Worm (Caenorhabditis elegans) whole organism, L4 larva: ENCODE results near the gene emb-8.
"Not testable (repeated sequence)": the region's sequence is repeated elsewhere in the genome, so short reads cannot be mapped to it uniquely, and the experiment has no call there.

Experiments
- F10B5.3 ChIP-seq: sonication (generic microtip); optimal IDR thresholded peaks from 2 replicates; lab custom pipeline; 2016; ENCODE audit warnings: mild to moderate bottlenecking, missing genetic modification characterization, missing compliant biosample characterization
- F44E2.7 ChIP-seq: fragments of 200-800 bp; sonication (Bioruptor generic); IDR thresholded peaks from 2 replicates; pipeline ENCODE4 v2.1.2; 2022; ENCODE audit warnings: missing genetic modification characterization, missing compliant biosample characterization
- F49E8.2 ChIP-seq: sonication (generic microtip); optimal IDR thresholded peaks from 2 replicates; lab custom pipeline; 2016; ENCODE audit warnings: missing compliant biosample characterization, mild to moderate bottlenecking, missing genetic modification characterization, borderline replicate concordance
- R02D3.7 ChIP-seq: fragments of 150-350 bp; sonication (generic microtip); optimal IDR thresholded peaks from 3 replicates; lab custom pipeline; 2014; ENCODE audit warnings: missing biosample characterization, missing genetic modification characterization
- Y105C5A.15 ChIP-seq: fragments of 200-800 bp; sonication (Bioruptor generic); IDR thresholded peaks from 2 replicates; pipeline ENCODE4 v1.3.6; 2022; ENCODE audit warnings: missing genetic modification characterization, missing compliant biosample characterization
- ctbp-1 ChIP-seq: fragments of 200-800 bp; sonication (Bioruptor generic); IDR thresholded peaks from 2 replicates; pipeline ENCODE4 v1.3.6; 2022; ENCODE audit warnings: missing genetic modification reagents, missing genetic modification characterization, missing compliant biosample characterization
- daf-16 ChIP-seq, 3 experiments: sonication (generic microtip); optimal IDR thresholded peaks; 2 replicates each; lab custom pipeline; 2016 to 2017; ENCODE audit warnings: missing genetic modification characterization in 3 of 3, missing genetic modification reagents in 3 of 3, mild to moderate bottlenecking in 2 of 3, missing compliant biosample characterization in 2 of 3, missing biosample characterization in 1 of 3, moderate library complexity in 1 of 3
- daf-8 ChIP-seq: fragments of 200-800 bp; sonication (Bioruptor generic); IDR thresholded peaks from 2 replicates; pipeline ENCODE4 v1.3.6; 2022; ENCODE audit warnings: missing genetic modification characterization, missing compliant biosample characterization
- dmd-8 ChIP-seq: fragments of 200-800 bp; sonication (Bioruptor generic); IDR thresholded peaks from 2 replicates; pipeline ENCODE4 v1.3.6; 2022; ENCODE audit warnings: missing genetic modification characterization, missing compliant biosample characterization
- dve-1 ChIP-seq: sonication (generic microtip); optimal IDR thresholded peaks from 2 replicates; lab custom pipeline; 2017; ENCODE audit warnings: antibody characterized with exemption, mild to moderate bottlenecking, missing genetic modification characterization, missing compliant biosample characterization; ENCODE audit not compliant: insufficient read depth
- hif-1 ChIP-seq, 2 experiments: sonication (generic microtip); optimal IDR thresholded peaks; 2 replicates each; lab custom pipeline; 2016 to 2017; ENCODE audit warnings: missing compliant biosample characterization in 2 of 2, missing genetic modification characterization in 2 of 2, missing genetic modification reagents in 2 of 2, missing genotype in 2 of 2, mild to moderate bottlenecking in 1 of 2
- jun-1 ChIP-seq: fragments of 150-350 bp; optimal IDR thresholded peaks from 2 replicates; lab custom pipeline; 2014; ENCODE audit warnings: missing biosample characterization, missing genetic modification reagents, missing genetic modification characterization
- lin-13 ChIP-seq: fragments of 150-350 bp; optimal IDR thresholded peaks from 2 replicates; lab custom pipeline; 2014; ENCODE audit warnings: missing biosample characterization, missing genetic modification reagents, missing genetic modification characterization
- lin-29 ChIP-seq: fragments of 200-800 bp; sonication (Bioruptor generic); IDR thresholded peaks from 2 replicates; pipeline ENCODE4 v1.3.6; 2022; ENCODE audit warnings: missing genetic modification reagents, missing genetic modification characterization, missing compliant biosample characterization
- lin-38 ChIP-seq: fragments of 200-800 bp; sonication (Bioruptor generic); IDR thresholded peaks from 2 replicates; pipeline ENCODE4 v1.3.6; 2022; ENCODE audit warnings: missing genetic modification reagents, missing genetic modification characterization, missing compliant biosample characterization
- lir-3 ChIP-seq: sonication (generic microtip); optimal IDR thresholded peaks from 2 replicates; lab custom pipeline; 2016; ENCODE audit warnings: mild to moderate bottlenecking, missing genetic modification characterization, missing compliant biosample characterization
- lsy-2 ChIP-seq, 2 experiments: fragments of 150-350 bp in 1 of 2; sonication (generic microtip) in 1 of 2; optimal IDR thresholded peaks; 2 replicates each; lab custom pipeline; 2014 to 2017; ENCODE audit warnings: missing biosample characterization in 2 of 2, missing genetic modification characterization in 2 of 2
- madf-5 ChIP-seq, 2 experiments: fragments of 200-800 bp; sonication (Bioruptor generic); IDR thresholded peaks; 2 replicates each; pipeline ENCODE4 v1.3.6; 2022; ENCODE audit warnings: missing compliant biosample characterization in 2 of 2, missing genetic modification characterization in 2 of 2
- madf-9 ChIP-seq: fragments of 200-800 bp; sonication (Bioruptor generic); conservative IDR thresholded peaks from 2 replicates; pipeline ENCODE4 v1.3.6; 2022; ENCODE audit warnings: missing genetic modification reagents, missing genetic modification characterization, missing compliant biosample characterization
- mdl-1 ChIP-seq, 2 experiments: fragments of 150-350 bp in 1 of 2; sonication (generic microtip) in 1 of 2; optimal IDR thresholded peaks; 2 replicates each; lab custom pipeline; 2014 to 2017; ENCODE audit warnings: missing biosample characterization in 2 of 2, missing genetic modification characterization in 2 of 2
- mdt-29 ChIP-seq: fragments of 200-800 bp; sonication (Bioruptor generic); IDR thresholded peaks from 2 replicates; pipeline ENCODE4 v1.3.6; 2022; ENCODE audit warnings: missing genetic modification reagents, missing genetic modification characterization, missing compliant biosample characterization
- mes-2 ChIP-seq: sonication (generic microtip); optimal IDR thresholded peaks from 2 replicates; lab custom pipeline; 2016; ENCODE audit warnings: missing genotype, mild to moderate bottlenecking, missing genetic modification characterization, missing compliant biosample characterization; ENCODE audit not compliant: poor library complexity, severe bottlenecking
- mxl-2 ChIP-seq: fragments of 200-800 bp; sonication (Bioruptor generic); conservative IDR thresholded peaks from 2 replicates; pipeline ENCODE4 v1.3.6; 2022; ENCODE audit warnings: missing genetic modification reagents, missing genetic modification characterization, missing compliant biosample characterization
- nhr-25 ChIP-seq: sonication (generic microtip); optimal IDR thresholded peaks from 2 replicates; lab custom pipeline; 2017; ENCODE audit warnings: missing genetic modification characterization, mild to moderate bottlenecking, missing compliant biosample characterization, antibody characterized with exemption, moderate library complexity, borderline replicate concordance; ENCODE audit not compliant: insufficient read depth
- nhr-28 ChIP-seq: fragments of 150-350 bp; optimal IDR thresholded peaks from 2 replicates; lab custom pipeline; 2014; ENCODE audit warnings: missing biosample characterization, missing genetic modification characterization
- nhr-41 ChIP-seq: fragments of 200-800 bp; sonication (Bioruptor generic); IDR thresholded peaks from 2 replicates; pipeline ENCODE4 v1.3.6; 2022; ENCODE audit warnings: missing genetic modification reagents, missing genetic modification characterization, missing compliant biosample characterization
- nhr-48 ChIP-seq: sonication (generic microtip); optimal IDR thresholded peaks from 2 replicates; lab custom pipeline; 2016; ENCODE audit warnings: mild to moderate bottlenecking, missing genetic modification characterization, missing compliant biosample characterization
- nhr-77 ChIP-seq: fragments of 150-350 bp; optimal IDR thresholded peaks from 2 replicates; lab custom pipeline; 2014; ENCODE audit warnings: missing biosample characterization, missing genetic modification characterization
- php-3 ChIP-seq: fragments of 200-800 bp; sonication (Bioruptor generic); IDR thresholded peaks from 2 replicates; pipeline ENCODE4 v1.3.6; 2022; ENCODE audit warnings: missing genetic modification reagents, missing genetic modification characterization, missing compliant biosample characterization
- rbr-2 ChIP-seq: sonication (generic microtip); optimal IDR thresholded peaks from 2 replicates; lab custom pipeline; 2016; ENCODE audit warnings: missing genotype, missing genetic modification characterization, missing compliant biosample characterization
- sdz-12 ChIP-seq: fragments of 200-800 bp; sonication (Bioruptor generic); optimal IDR thresholded peaks from 2 replicates; lab custom pipeline; 2018; ENCODE audit warnings: mild to moderate bottlenecking, missing genetic modification characterization, missing compliant biosample characterization
- set-16 ChIP-seq: fragments of 200-800 bp; sonication (Bioruptor generic); IDR thresholded peaks from 2 replicates; pipeline ENCODE4 v1.3.6; 2022; ENCODE audit warnings: missing genetic modification reagents, missing genetic modification characterization, missing compliant biosample characterization
- spr-1 ChIP-seq: sonication (generic microtip); optimal IDR thresholded peaks from 2 replicates; lab custom pipeline; 2016; ENCODE audit warnings: mild to moderate bottlenecking, missing genetic modification characterization, missing compliant biosample characterization
- zip-11 ChIP-seq: fragments of 200-800 bp; sonication (Bioruptor generic); IDR thresholded peaks from 2 replicates; pipeline ENCODE4 v1.3.6; 2022; ENCODE audit warnings: missing genetic modification characterization, missing compliant biosample characterization
- zip-2 ChIP-seq: fragments of 150-350 bp; optimal IDR thresholded peaks from 2 replicates; lab custom pipeline; 2014; ENCODE audit warnings: missing biosample characterization, missing genetic modification characterization

Gene emb-8

ce11 chrIII:5211137-5211648 lies 11.7 kb upstream of the emb-8 start (continued):
- peak; percentile 55 for TF ChIP-seq F49E8.2 (tag; lab: Kevin White, UChicago)
- TF ChIP-seq rbr-2 (tag; lab: Kevin White, UChicago), result peak; percentile 78
- TF ChIP-seq jun-1 (tag; lab: Kevin White, UChicago), result peak; percentile 45
- TF ChIP-seq Y105C5A.15 (GFP tag; lab: Robert Waterston, UW), result 0 out of 2 replicates have a peak, but pooled peaks have one; percentile 36
- peak in 1 of 2 experiments; percentile 26; a peak in 1 of 4 replicates for TF ChIP-seq madf-5 (GFP tag; IDR thresholded peaks at IDR 0.05; lab: Robert Waterston, UW)
- peak; percentile 70 for TF ChIP-seq lin-13
- TF ChIP-seq daf-8, result peak; percentile 88; the same call in 1 of the 2 replicates
- peak; percentile 70 for TF ChIP-seq dve-1 (tag; lab: Kevin White, UChicago)
- TF ChIP-seq ctbp-1 (GFP tag; lab: Robert Waterston, UW), result peak; percentile 84
- peak; percentile 68 for TF ChIP-seq dmd-8 (GFP tag; lab: Robert Waterston, UW)
- peak; percentile 71 for TF ChIP-seq nhr-41 (GFP tag; lab: Robert Waterston, UW)
- peak; percentile 67 for TF ChIP-seq F10B5.3
- 0 out of 2 replicates have a peak, but pooled peaks have one; percentile 68 for TF ChIP-seq zip-11 (GFP tag; lab: Robert Waterston, UW)
- TF ChIP-seq mes-2 (tag; lab: Kevin White, UChicago), result peak; percentile 23
- peak in 1 of 2 experiments; percentile 40 for TF ChIP-seq mdl-1 (tag; optimal IDR thresholded peaks at IDR 0.05; lab: Kevin White, UChicago)
- TF ChIP-seq nhr-77 (tag; lab: Kevin White, UChicago), result peak; percentile 27
- peak; percentile 80 for TF ChIP-seq lin-38
- peak; percentile 53; the same call in 1 of the 2 replicates for TF ChIP-seq lin-29
- peak; percentile 78 for TF ChIP-seq spr-1 (tag; lab: Kevin White, UChicago)
- peak; percentile 76 for TF ChIP-seq mdt-29 (GFP tag; lab: Robert Waterston, UW)
- peak; percentile 57 to 83 for TF ChIP-seq daf-16 (GFP tag; optimal IDR thresholded peaks at IDR 0.05; lab: Kevin White, UChicago)
- TF ChIP-seq daf-16 (tag; optimal IDR thresholded peaks at IDR 0.05; lab: Kevin White, UChicago), result not testable (repeated sequence)
- peak; percentile 43 for TF ChIP-seq lir-3 (tag; lab: Kevin White, UChicago)
- TF ChIP-seq mxl-2 (GFP tag; lab: Robert Waterston, UW), result 0 out of 2 replicates have a peak, but pooled peaks have one; percentile 18
- peak; percentile 76 for TF ChIP-seq php-3 (GFP tag; lab: Robert Waterston, UW)
- peak; percentile 77 for TF ChIP-seq nhr-48 (tag; lab: Kevin White, UChicago)
- TF ChIP-seq hif-1 (tag; optimal IDR thresholded peaks at IDR 0.05; lab: Kevin White, UChicago), result peak; percentile 41 to 62
- peak; percentile 85 for TF ChIP-seq set-16
- TF ChIP-seq, all 104 proteins: peak for 59; not testable (repeated sequence) for 45

ce11 chrIII:5210269-5210668 lies 10.8 kb upstream of the emb-8 start:
- TF ChIP-seq lsy-2 (tag; optimal IDR thresholded peaks at IDR 0.05; lab: Kevin White, UChicago) (peak in 1 of 2 experiments; percentile 14), nhr-28 (tag; lab: Kevin White, UChicago) (no peak)
- TF ChIP-seq, all 104 proteins: peak for 1

- TF ChIP-seq lsy-2 (tag; optimal IDR thresholded peaks at IDR 0.05; lab: Kevin White, UChicago) (no peak), mxl-2 (GFP tag; lab: Robert Waterston, UW) (no peak), sdz-12 (GFP tag; lab: Kevin White, UChicago) (no peak), madf-9 (GFP tag; lab: Robert Waterston, UW) (no peak), R02D3.7 (tag; lab: Kevin White, UChicago) (no peak), zip-2 (tag; lab: Kevin White, UChicago) (no peak), nhr-41 (GFP tag; lab: Robert Waterston, UW) (no peak), F10B5.3 (no peak), F44E2.7 (GFP tag; lab: Robert Waterston, UW) (no peak), nhr-48 (tag; lab: Kevin White, UChicago) (no peak), nhr-25 (tag; lab: Kevin White, UChicago) (no peak)
Observed at ce11 chrIII:5208992-5209391, 9.5 kb upstream of the emb-8 start, which contains the start of gene syx-16. Gene syx-16 (minus strand): TSS chrIII:5209109.
